Worm (Caenorhabditis elegans): ENCODE data around the gene C31E10.6.

DNA sequence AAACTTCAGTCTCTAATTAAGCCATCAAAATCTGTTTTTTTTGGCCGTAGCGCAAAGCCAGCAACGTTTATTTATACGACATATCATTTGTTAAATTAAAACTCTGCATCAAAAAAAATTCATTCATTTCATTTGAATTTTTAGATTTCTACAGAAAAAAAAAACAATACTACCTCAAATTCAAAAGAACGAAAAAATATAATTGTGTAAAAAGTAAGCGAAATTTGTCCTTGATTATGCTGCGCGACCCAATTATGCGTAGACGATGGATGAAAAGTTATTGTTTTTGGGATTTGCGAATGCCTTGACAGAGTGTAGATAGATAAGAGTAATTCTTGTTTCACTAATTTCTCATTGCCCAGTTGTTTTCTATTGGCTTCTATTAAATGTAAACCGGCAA, 32.9 kb upstream of the C31E10.6 start, which contains the start of gene F48F7.3:
- TF ChIP-seq egl-13 (tag; optimal IDR thresholded peaks at IDR 0.05) (no peak), nhr-76 (tag; optimal IDR thresholded peaks at IDR 0.05) (no peak), snpc-4 (tag; optimal IDR thresholded peaks at IDR 0.05) (no peak), tbx-2 (tag; optimal IDR thresholded peaks at IDR 0.05) (no peak), snu-23 (GFP tag; optimal IDR thresholded peaks at IDR 0.05) (no peak), egl-27 (tag; optimal IDR thresholded peaks at IDR 0.05) (no peak), jun-1 (tag; optimal IDR thresholded peaks at IDR 0.05) (no peak), ceh-8 (GFP tag; optimal IDR thresholded peaks at IDR 0.05) (no peak), lsy-2 (tag; optimal IDR thresholded peaks at IDR 0.05) (no peak)
